Fruit fly (Drosophila melanogaster): ENCODE data around the gene sstn.

The sstn gene

DNA sequence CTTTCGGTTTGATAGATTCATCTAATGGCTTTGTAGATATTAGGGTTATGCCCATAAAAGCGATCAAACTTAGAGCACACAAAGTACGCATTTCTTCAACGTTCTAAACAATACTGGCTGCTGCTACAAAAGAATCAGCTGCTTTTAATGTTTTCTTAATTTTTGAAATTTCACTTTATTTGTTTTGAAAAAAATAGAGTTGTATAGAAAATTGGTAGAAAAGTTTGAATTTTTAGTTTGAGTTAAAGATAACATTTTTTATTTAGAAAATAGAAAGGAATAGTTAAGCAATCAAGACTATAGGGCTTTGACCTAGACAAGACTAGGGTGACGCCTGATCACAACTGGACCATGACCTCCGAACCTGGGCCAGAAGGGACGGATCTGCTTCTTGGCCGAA is 44.4 kb downstream of the sstn start, which contains the start of gene CG18581:
TSS of gene CG18581 (minus strand) at position 101 of the 400 bp plus-strand sequence.
- TF ChIP-seq CG3919 (GFP tag; optimal IDR thresholded peaks at IDR 0.05): no peak
- no peak for TF ChIP-seq salr (GFP tag; optimal IDR thresholded peaks at IDR 0.05)
- TF ChIP-seq Hr38 (GFP tag; optimal IDR thresholded peaks at IDR 0.05): no peak
- no peak for TF ChIP-seq CG10631 (GFP tag; optimal IDR thresholded peaks at IDR 0.05)
- TF ChIP-seq CG6808 (GFP tag; optimal IDR thresholded peaks at IDR 0.05): no peak
- TF ChIP-seq Hr39 (GFP tag; optimal IDR thresholded peaks at IDR 0.05): no peak

DNA sequence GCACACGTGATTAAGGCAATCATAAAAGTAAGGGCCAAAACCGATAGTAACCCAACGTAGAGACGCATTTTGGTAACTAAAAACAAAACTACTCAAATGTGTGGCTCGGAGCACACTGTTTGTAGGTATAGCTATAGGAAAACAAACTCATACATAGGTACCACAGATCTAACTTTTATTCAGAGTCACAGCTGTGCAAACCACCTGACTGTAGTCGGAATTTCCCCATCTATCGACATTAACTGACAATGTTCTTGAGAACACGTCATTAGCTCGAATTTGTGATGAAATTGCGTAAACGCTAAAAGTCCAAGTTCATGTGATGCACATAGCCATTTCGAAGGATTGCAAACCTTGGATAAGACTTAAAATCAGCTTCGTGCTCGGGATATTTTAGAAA is 45.1 kb downstream of the sstn start, which contains the start of gene CG43678:
TSS of gene CG43678 (minus strand) at position 101 of the 400 bp plus-strand sequence.
- TF ChIP-seq OdsH (GFP tag; optimal IDR thresholded peaks at IDR 0.05) (no peak), fkh (GFP tag; optimal IDR thresholded peaks at IDR 0.05) (peak; percentile 33)

DNA sequence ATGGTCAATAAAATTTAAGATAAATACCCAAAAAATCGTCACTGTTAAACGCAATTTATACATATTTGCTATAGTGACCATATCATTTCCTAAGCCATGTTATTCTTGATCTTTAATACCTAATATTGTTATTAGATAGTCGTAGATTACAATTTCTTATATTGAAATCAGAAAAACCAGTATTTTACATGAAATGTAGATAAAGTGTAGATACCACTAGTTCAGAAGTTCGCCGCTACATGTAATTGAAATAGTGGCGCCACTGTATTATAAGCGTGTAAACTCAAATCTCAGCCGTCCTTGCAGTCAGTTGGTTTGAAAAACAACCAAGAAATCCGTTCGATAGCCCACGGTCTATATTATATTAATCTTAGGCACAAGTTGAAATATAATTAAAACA is 46.4 kb downstream of the sstn start:
- TF ChIP-seq Hr39 (GFP tag; optimal IDR thresholded peaks at IDR 0.05) (peak; percentile 5), Eip93F (GFP tag; optimal IDR thresholded peaks at IDR 0.05) (no peak)

DNA sequence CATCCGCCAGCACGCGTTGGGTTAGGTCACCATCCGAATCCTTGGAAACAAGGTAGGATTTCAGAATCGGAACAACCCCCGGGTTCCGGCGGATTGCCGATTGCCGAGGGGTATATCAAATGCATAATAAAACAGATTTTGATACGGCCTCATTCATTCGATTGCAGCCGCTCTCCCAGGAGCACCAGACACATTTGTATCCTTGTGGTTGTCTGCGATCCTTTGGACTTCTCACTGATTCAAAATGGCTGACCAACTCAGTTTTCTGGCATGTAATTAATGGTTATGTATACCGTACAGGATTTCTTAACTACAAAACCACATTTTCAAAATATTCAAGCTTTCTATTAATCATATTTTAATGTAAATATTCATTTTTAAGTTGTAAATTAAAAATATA is 46.9 kb downstream of the sstn start:
- TF ChIP-seq Blimp-1 (GFP tag; optimal IDR thresholded peaks at IDR 0.05) (no peak), CG34406 (GFP tag; optimal IDR thresholded peaks at IDR 0.05) (no peak), dsx (GFP tag; optimal IDR thresholded peaks at IDR 0.05; ENCODE audit: poor library complexity, severe bottlenecking) (no peak), Lpt (GFP tag; optimal IDR thresholded peaks at IDR 0.05) (no peak), vri (GFP tag; optimal IDR thresholded peaks at IDR 0.05) (no peak), CG3919 (GFP tag; optimal IDR thresholded peaks at IDR 0.05) (no peak), CG7368 (GFP tag; optimal IDR thresholded peaks at IDR 0.05) (no peak)

DNA sequence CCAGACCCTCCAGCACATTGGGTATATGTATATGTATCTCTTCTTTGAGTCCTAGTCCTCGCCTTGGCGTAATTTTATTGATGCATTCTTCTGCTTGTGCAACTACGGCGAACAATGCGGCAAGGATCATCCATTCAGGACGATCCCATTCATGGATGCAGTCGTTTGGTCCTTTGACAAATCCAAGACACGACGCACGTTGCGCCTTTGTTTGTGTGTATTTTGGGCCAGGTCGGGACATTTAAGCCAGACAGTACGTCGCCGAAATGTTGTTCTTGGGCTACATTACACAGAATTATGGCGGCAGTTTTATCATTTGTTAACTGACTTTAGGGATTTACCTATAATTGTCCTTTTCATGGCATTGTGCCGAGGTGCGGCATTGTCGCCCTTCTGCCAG is 49.4 kb downstream of the sstn start:
- no peak for TF ChIP-seq lz (GFP tag; optimal IDR thresholded peaks at IDR 0.05)
- no peak for TF ChIP-seq CG34406 (GFP tag; optimal IDR thresholded peaks at IDR 0.05)
- TF ChIP-seq CG3919 (GFP tag; optimal IDR thresholded peaks at IDR 0.05): no peak
- no peak for TF ChIP-seq CG10631 (GFP tag; optimal IDR thresholded peaks at IDR 0.05)
- no peak for TF ChIP-seq esn (GFP tag; optimal IDR thresholded peaks at IDR 0.05)
- TF ChIP-seq CG3032 (tag; optimal IDR thresholded peaks at IDR 0.05): no peak
- TF ChIP-seq CG7368 (GFP tag; optimal IDR thresholded peaks at IDR 0.05): no peak
- TF ChIP-seq CG6163 (GFP tag; IDR thresholded peaks at IDR 0.05): no peak
- no peak for TF ChIP-seq acj6 (GFP tag; optimal IDR thresholded peaks at IDR 0.05)

DNA sequence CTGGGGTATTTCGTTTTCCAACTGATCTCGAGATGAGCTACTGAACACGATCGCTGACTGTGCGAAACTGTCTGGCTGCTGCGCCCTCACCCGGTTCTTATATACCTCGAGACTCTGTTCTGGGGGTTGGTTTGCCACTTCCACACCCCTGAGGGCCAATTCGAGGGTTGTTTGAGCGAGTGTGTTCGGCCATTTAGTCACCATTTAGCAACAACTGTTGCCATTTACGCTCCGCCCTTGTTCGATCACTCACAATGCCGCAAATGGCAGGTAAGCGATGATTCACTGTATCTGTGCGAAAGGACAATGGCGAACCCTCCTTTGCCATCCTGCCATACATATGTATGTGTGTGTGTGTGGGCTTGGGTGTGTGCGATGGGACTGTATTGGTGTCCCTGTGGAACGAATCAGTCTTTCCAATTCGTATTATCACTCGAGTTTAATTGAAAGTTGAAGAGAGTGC is 50.6 kb downstream of the sstn start, which contains the start of gene ind:
TSS of gene ind (minus strand) at position 51 of the 463 bp plus-strand sequence.
- no peak for TF ChIP-seq Ets21C (GFP tag; optimal IDR thresholded peaks at IDR 0.05)
- no peak for TF ChIP-seq Lpt (GFP tag; optimal IDR thresholded peaks at IDR 0.05)
- TF ChIP-seq CG31627 (GFP tag; optimal IDR thresholded peaks at IDR 0.05): no peak
- TF ChIP-seq Ets96B (tag; optimal IDR thresholded peaks at IDR 0.05): no peak
- TF ChIP-seq fkh (GFP tag; optimal IDR thresholded peaks at IDR 0.05): no peak
- no peak for TF ChIP-seq spab (GFP tag; optimal IDR thresholded peaks at IDR 0.05)
- TF ChIP-seq CG6792 (GFP tag; optimal IDR thresholded peaks at IDR 0.05): no peak
- no peak for TF ChIP-seq achi (GFP tag; optimal IDR thresholded peaks at IDR 0.05)
- TF ChIP-seq Sox15 (GFP tag; optimal IDR thresholded peaks at IDR 0.05): no peak
- TF ChIP-seq pdm3 (GFP tag; optimal IDR thresholded peaks at IDR 0.05): no peak
- TF ChIP-seq CG15336 (GFP tag; IDR thresholded peaks at IDR 0.05): no peak
- no peak for TF ChIP-seq acj6 (GFP tag; optimal IDR thresholded peaks at IDR 0.05)
- no peak for TF ChIP-seq Sox102F (GFP tag; optimal IDR thresholded peaks at IDR 0.05)
- TF ChIP-seq dsx (GFP tag; optimal IDR thresholded peaks at IDR 0.05; ENCODE audit: poor library complexity, severe bottlenecking): no peak
- TF ChIP-seq CG6163 (GFP tag; IDR thresholded peaks at IDR 0.05): no peak
- TF ChIP-seq fd85E (GFP tag; optimal IDR thresholded peaks at IDR 0.05): no peak
- TF ChIP-seq topi (GFP tag; optimal IDR thresholded peaks at IDR 0.05): no peak
